Fruit fly (Drosophila melanogaster) whole organism: ENCODE data around the gene CG7655.

Source experiments
- CG8478 ChIP-seq: fragments of >200 bp; optimal IDR thresholded peaks from 2 replicates; lab custom pipeline; 2018; ENCODE audit warnings: inconsistent platforms
- Dll ChIP-seq: fragments of >200 bp; optimal IDR thresholded peaks from 2 replicates; lab custom pipeline; 2017
- EcR ChIP-seq, 2 experiments: fragments of >200 bp; optimal IDR thresholded peaks; 2 replicates each; lab custom pipeline; 2017; ENCODE audit warnings: missing biosample characterization in 2 of 2, missing genetic modification characterization in 2 of 2, missing genetic modification reagents in 2 of 2
- pan ChIP-seq: fragments of >200 bp; optimal IDR thresholded peaks from 2 replicates; lab custom pipeline; 2017
- psq ChIP-seq: fragments of >200 bp; optimal IDR thresholded peaks from 2 replicates; lab custom pipeline; 2017
- usp ChIP-seq: fragments of >200 bp; optimal IDR thresholded peaks from 2 replicates; lab custom pipeline; 2017; ENCODE audit warnings: missing biosample characterization, missing genetic modification characterization, mixed read lengths

The CG7655 gene

dm6 chr3R:17699891-17700487 lies 17.5 kb downstream of the CG7655 start:
- TF ChIP-seq Dll (no peak), usp (GFP tag; lab: Kevin White, UChicago) (no peak), psq (lab: Kevin White, UChicago) (no peak)

- TF ChIP-seq usp (GFP tag; lab: Kevin White, UChicago): no peak
- no peak for TF ChIP-seq Dll
- TF ChIP-seq CG8478 (lab: Kevin White, UChicago): no peak
- no peak for TF ChIP-seq pan (lab: Kevin White, UChicago)
- TF ChIP-seq EcR (GFP tag; optimal IDR thresholded peaks at IDR 0.05; lab: Kevin White, UChicago): no peak
- no peak for TF ChIP-seq psq (lab: Kevin White, UChicago)
These were observed 18.1 kb downstream of the CG7655 start for dm6 chr3R:17700488-17701130.

dm6 chr3R:17701131-17701593 lies 18.7 kb downstream of the CG7655 start:
- TF ChIP-seq psq (lab: Kevin White, UChicago): no peak
- TF ChIP-seq pan (lab: Kevin White, UChicago): no peak
- no peak for TF ChIP-seq Dll
- TF ChIP-seq CG8478 (lab: Kevin White, UChicago): no peak
- TF ChIP-seq EcR (GFP tag; optimal IDR thresholded peaks at IDR 0.05; lab: Kevin White, UChicago): no peak
- TF ChIP-seq usp (GFP tag; lab: Kevin White, UChicago): no peak

- TF ChIP-seq pan (lab: Kevin White, UChicago) (no peak), CG8478 (lab: Kevin White, UChicago) (no peak), usp (GFP tag; lab: Kevin White, UChicago) (no peak), psq (lab: Kevin White, UChicago) (no peak), Dll (no peak)
These were observed 19.7 kb downstream of the CG7655 start for dm6 chr3R:17701971-17702845.

dm6 chr3R:17703024-17703690 lies 20.7 kb downstream of the CG7655 start:
- TF ChIP-seq EcR (GFP tag; optimal IDR thresholded peaks at IDR 0.05; lab: Kevin White, UChicago) (no peak), CG8478 (lab: Kevin White, UChicago) (no peak), usp (GFP tag; lab: Kevin White, UChicago) (no peak), Dll (no peak), pan (lab: Kevin White, UChicago) (no peak)

- TF ChIP-seq usp (GFP tag; lab: Kevin White, UChicago) (no peak), Dll (peak; percentile 5)
These were observed 21.4 kb downstream of the CG7655 start for dm6 chr3R:17703691-17704537.

- TF ChIP-seq Dll: peak; percentile 52
- TF ChIP-seq CG8478 (lab: Kevin White, UChicago): no peak
These were observed 22.0 kb downstream of the CG7655 start for dm6 chr3R:17704538-17704854.

- TF ChIP-seq Dll (no peak), pan (lab: Kevin White, UChicago) (no peak), CG8478 (lab: Kevin White, UChicago) (no peak), psq (lab: Kevin White, UChicago) (no peak), usp (GFP tag; lab: Kevin White, UChicago) (no peak), EcR (GFP tag; optimal IDR thresholded peaks at IDR 0.05; lab: Kevin White, UChicago) (no peak)
These were observed 22.7 kb downstream of the CG7655 start for dm6 chr3R:17705140-17705539.

dm6 chr3R:17705899-17706831 lies 23.7 kb downstream of the CG7655 start:
- no peak for TF ChIP-seq Dll
- TF ChIP-seq CG8478 (lab: Kevin White, UChicago): no peak
- TF ChIP-seq usp (GFP tag; lab: Kevin White, UChicago): no peak
- TF ChIP-seq pan (lab: Kevin White, UChicago): no peak
- no peak for TF ChIP-seq EcR (GFP tag; optimal IDR thresholded peaks at IDR 0.05; lab: Kevin White, UChicago)
- no peak for TF ChIP-seq psq (lab: Kevin White, UChicago)

dm6 chr3R:17706971-17707406 lies 24.5 kb downstream of the CG7655 start:
- TF ChIP-seq usp (GFP tag; lab: Kevin White, UChicago): no peak
- TF ChIP-seq pan (lab: Kevin White, UChicago): no peak
- no peak for TF ChIP-seq CG8478 (lab: Kevin White, UChicago)
- TF ChIP-seq psq (lab: Kevin White, UChicago): no peak
- TF ChIP-seq EcR (GFP tag; optimal IDR thresholded peaks at IDR 0.05; lab: Kevin White, UChicago): no peak
- no peak for TF ChIP-seq Dll
